Worm (Caenorhabditis elegans): ENCODE measurements around the gene F43G6.8.

DNA sequence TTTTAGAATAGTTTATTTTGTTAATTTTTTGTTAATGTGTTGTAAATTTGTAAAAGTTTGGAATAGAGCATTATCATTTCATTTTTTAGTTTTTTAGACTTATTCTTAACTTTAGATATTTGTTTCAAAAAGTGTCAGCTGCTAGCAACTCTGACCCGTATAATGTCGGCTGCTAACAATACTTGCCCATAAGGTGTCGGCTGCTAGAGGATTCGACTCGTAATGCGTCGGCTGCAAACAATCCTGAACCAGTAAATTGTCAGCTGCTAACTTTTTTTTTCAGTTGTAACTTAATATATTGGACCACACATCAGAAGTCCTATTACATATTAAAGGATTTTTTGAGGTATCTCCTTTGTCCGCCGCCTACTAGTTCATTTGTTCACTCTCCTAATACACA lies 28.9 kb upstream of the F43G6.8 start:
- TF ChIP-seq egl-27 (tag; optimal IDR thresholded peaks at IDR 0.05) (no peak), elt-3 (tag; optimal IDR thresholded peaks at IDR 0.05) (no peak), nhr-28 (tag; optimal IDR thresholded peaks at IDR 0.05) (no peak), nfya-1 (tag; optimal IDR thresholded peaks at IDR 0.05; ENCODE audit: insufficient read depth) (no peak), ceh-9 (tag; optimal IDR thresholded peaks at IDR 0.05) (no peak), pha-4 (tag; optimal IDR thresholded peaks at IDR 0.05) (no peak), ceh-16 (tag; optimal IDR thresholded peaks at IDR 0.05) (no peak), nhr-11 (tag; optimal IDR thresholded peaks at IDR 0.05) (no peak), nhr-43 (tag; optimal IDR thresholded peaks at IDR 0.05; ENCODE audit: poor library complexity, severe bottlenecking) (no peak), zag-1 (tag; optimal IDR thresholded peaks at IDR 0.05) (no peak)
